Worm (Caenorhabditis elegans) whole organism, L3 larva: ENCODE data around the gene Y44A6D.1.

Experiments used
- elt-1 ChIP-seq: fragments of 150-350 bp; optimal IDR thresholded peaks from 2 replicates; lab custom pipeline; 2014; ENCODE audit warnings: missing biosample characterization, missing genetic modification characterization
- lin-39 ChIP-seq: fragments of 150-350 bp; optimal IDR thresholded peaks from 2 replicates; lab custom pipeline; 2018; ENCODE audit warnings: missing biosample characterization, missing genetic modification reagents, missing genetic modification characterization
- nhr-77 ChIP-seq: fragments of 150-350 bp; optimal IDR thresholded peaks from 2 replicates; lab custom pipeline; 2014; ENCODE audit warnings: missing biosample characterization, missing genetic modification characterization
- unc-62 ChIP-seq: fragments of 150-350 bp; sonication (generic microtip); optimal IDR thresholded peaks from 4 replicates; lab custom pipeline; 2014; ENCODE audit warnings: missing biosample characterization, missing genetic modification reagents, missing genetic modification characterization

DNA sequence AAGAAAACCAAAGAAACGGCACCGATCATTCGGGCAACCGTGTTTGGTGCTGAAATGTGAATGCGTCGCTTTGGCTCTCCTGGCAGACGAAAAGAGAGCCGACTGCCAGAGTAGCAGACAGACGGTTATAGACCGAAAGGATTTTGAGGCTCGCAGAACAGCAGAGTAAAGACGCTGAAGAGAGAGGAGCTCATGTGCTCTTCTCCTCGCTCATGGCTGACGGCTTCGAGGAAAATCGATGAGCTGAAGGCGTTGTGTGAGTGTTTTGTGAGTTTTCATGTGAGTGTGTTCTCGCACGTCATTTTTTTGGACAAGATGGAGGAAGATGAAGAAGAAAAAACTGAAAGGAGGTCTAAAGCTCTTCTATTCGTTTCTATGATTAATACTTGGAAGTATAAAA, 39.0 kb upstream of the Y44A6D.1 start, which contains the start of gene sbt-1:
- TF ChIP-seq nhr-77 (no peak), unc-62 (GFP tag; lab: Kevin White, UChicago) (no peak), elt-1 (tag; lab: Kevin White, UChicago) (peak; percentile 45), lin-39 (tag; lab: Kevin White, UChicago) (peak; percentile 77)
